Fruit fly (Drosophila melanogaster) whole organism, wandering third instar larva: Measurements from ENCODE around the gene Cpr30B.

Source experiments
- Dfd ChIP-seq: fragments of >200 bp; optimal IDR thresholded peaks from 2 replicates; lab custom pipeline; 2017; ENCODE audit warnings: missing biosample characterization, missing genetic modification characterization
- Hr83 ChIP-seq: fragments of 200-300 bp; sonication (Bioruptor generic); optimal IDR thresholded peaks from 2 replicates; lab custom pipeline; 2016; ENCODE audit warnings: missing biosample characterization, mild to moderate bottlenecking, missing genetic modification characterization, moderate library complexity; ENCODE audit not compliant: poor library complexity, severe bottlenecking
- Jra ChIP-seq: sonication (Bioruptor generic); optimal IDR thresholded peaks from 2 replicates; lab custom pipeline; 2016; ENCODE audit warnings: missing biosample characterization, missing genetic modification characterization
- Vsx2 ChIP-seq: fragments of 200-300, 225-300 bp; sonication (Bioruptor generic); optimal IDR thresholded peaks from 2 replicates; lab custom pipeline; 2018; ENCODE audit warnings: missing biosample characterization, missing genetic modification characterization; ENCODE audit not compliant: partially characterized antibody
- ey ChIP-seq: fragments of 200-800 bp; sonication (Bioruptor generic); optimal IDR thresholded peaks from 2 replicates; lab custom pipeline; 2016; ENCODE audit warnings: missing biosample characterization, missing genetic modification characterization
- fru ChIP-seq: fragments of 200-800 bp; sonication (Bioruptor generic); optimal IDR thresholded peaks from 3 replicates; lab custom pipeline; 2016; ENCODE audit warnings: missing biosample characterization, mild to moderate bottlenecking, missing genetic modification characterization
- psq ChIP-seq: fragments of 200-800 bp; sonication (Bioruptor generic); optimal IDR thresholded peaks from 3 replicates; lab custom pipeline; 2017; ENCODE audit warnings: missing biosample characterization, mild to moderate bottlenecking, missing genetic modification characterization, moderate library complexity
- woc ChIP-seq: sonication (Bioruptor generic); optimal IDR thresholded peaks from 2 replicates; lab custom pipeline; 2016; ENCODE audit warnings: missing biosample characterization, mild to moderate bottlenecking, missing genetic modification characterization

dm6 chr2L:9498985-9499249 is 43.8 kb upstream of the Cpr30B start:
- TF ChIP-seq psq, result no peak
- no peak for TF ChIP-seq Vsx2 (GFP tag; lab: Kevin White, UChicago)
- TF ChIP-seq woc, result no peak
- no peak for TF ChIP-seq Dfd (GFP tag; lab: Kevin White, UChicago)
- no peak for TF ChIP-seq Jra (GFP tag; lab: Kevin White, UChicago)
- TF ChIP-seq ey (GFP tag; lab: Kevin White, UChicago), result no peak
- TF ChIP-seq Hr83 (GFP tag; lab: Kevin White, UChicago), result no peak
- TF ChIP-seq fru (GFP tag; lab: Kevin White, UChicago), result no peak
